Worm (Caenorhabditis elegans) whole organism, young adult: ENCODE results near the gene cct-7.

Experiments
- B0261.1 ChIP-seq: sonication (generic microtip); optimal IDR thresholded peaks from 2 replicates; lab custom pipeline; 2016; ENCODE audit warnings: mild to moderate bottlenecking, missing genetic modification characterization, moderate library complexity, missing compliant biosample characterization
- D2030.7 ChIP-seq: fragments of 200-800 bp; sonication (Bioruptor generic); IDR thresholded peaks from 2 replicates; pipeline ENCODE4 v1.3.6; 2022; ENCODE audit warnings: missing genetic modification reagents, missing genetic modification characterization, missing compliant biosample characterization
- F33H1.4 ChIP-seq: fragments of 200-800 bp; sonication (Bioruptor generic); IDR thresholded peaks from 2 replicates; pipeline ENCODE4 v1.3.6; 2022; ENCODE audit warnings: missing genetic modification reagents, missing genetic modification characterization, missing compliant biosample characterization
- F49E8.2 ChIP-seq: sonication (generic microtip); optimal IDR thresholded peaks from 3 replicates; lab custom pipeline; 2017; ENCODE audit warnings: missing genetic modification characterization, mild to moderate bottlenecking, missing compliant biosample characterization, antibody characterized with exemption, moderate library complexity; ENCODE audit not compliant: insufficient read depth
- F57A8.1 ChIP-seq: fragments of 200-800 bp; sonication (Bioruptor generic); optimal IDR thresholded peaks from 2 replicates; lab custom pipeline; 2018; ENCODE audit warnings: mild to moderate bottlenecking, missing genetic modification characterization, moderate library complexity, missing compliant biosample characterization
- K12H6.12 ChIP-seq: fragments of 200-800 bp; sonication (Bioruptor generic); optimal IDR thresholded peaks from 2 replicates; lab custom pipeline; 2018; ENCODE audit warnings: mild to moderate bottlenecking, missing genetic modification characterization, missing compliant biosample characterization
- T26A5.8 ChIP-seq: sonication (generic microtip); optimal IDR thresholded peaks from 2 replicates; lab custom pipeline; 2016; ENCODE audit warnings: missing genetic modification characterization, missing compliant biosample characterization
- Y53G8AR.9 ChIP-seq: fragments of 200-800 bp; sonication (Bioruptor generic); conservative IDR thresholded peaks from 2 replicates; pipeline ENCODE4 v1.3.6; 2022; ENCODE audit warnings: missing genetic modification reagents, missing genetic modification characterization, missing compliant biosample characterization
- Y56A3A.18 ChIP-seq: fragments of 200-800 bp; sonication (Bioruptor generic); IDR thresholded peaks from 2 replicates; pipeline ENCODE4 v1.3.6; 2022; ENCODE audit warnings: missing genetic modification reagents, missing genetic modification characterization, missing compliant biosample characterization
- Y79H2A.3 ChIP-seq: fragments of 200-800 bp; sonication (Bioruptor generic); conservative IDR thresholded peaks from 2 replicates; pipeline ENCODE4 v1.3.6; 2022; ENCODE audit warnings: missing genetic modification reagents, missing genetic modification characterization, missing compliant biosample characterization
- ZK185.1 ChIP-seq: sonication (generic microtip); optimal IDR thresholded peaks from 2 replicates; lab custom pipeline; 2016; ENCODE audit warnings: mild to moderate bottlenecking, missing genetic modification characterization, missing compliant biosample characterization; ENCODE audit not compliant: poor library complexity, severe bottlenecking
- ama-1 ChIP-seq, 3 experiments: fragments of 150-350 bp in 1 of 3; sonication (generic microtip) in 2 of 3; optimal IDR thresholded peaks; 2 replicates each; lab custom pipeline; 2014 to 2018; ENCODE audit warnings: missing biosample characterization in 2 of 3, missing genetic modification characterization in 2 of 3, missing genetic modification reagents in 2 of 3
- aptf-2 ChIP-seq: fragments of 200-800 bp; sonication (Bioruptor generic); conservative IDR thresholded peaks from 2 replicates; pipeline ENCODE4 v1.3.6; 2022; ENCODE audit warnings: missing genetic modification reagents, missing genetic modification characterization, missing compliant biosample characterization
- aptf-3 ChIP-seq: fragments of 200-800 bp; sonication (Bioruptor generic); IDR thresholded peaks from 2 replicates; pipeline ENCODE4 v1.3.6; 2022; ENCODE audit warnings: missing genetic modification characterization, missing compliant biosample characterization
- athp-1 ChIP-seq: sonication (generic microtip); optimal IDR thresholded peaks from 2 replicates; lab custom pipeline; 2017; ENCODE audit warnings: mild to moderate bottlenecking, missing genetic modification characterization, missing compliant biosample characterization
- attf-6 ChIP-seq: fragments of 200-800 bp; sonication (Bioruptor generic); IDR thresholded peaks from 2 replicates; pipeline ENCODE4 v1.3.6; 2022; ENCODE audit warnings: missing genetic modification reagents, missing genetic modification characterization, missing compliant biosample characterization
- bed-2 ChIP-seq: fragments of 200-800 bp; sonication (Bioruptor generic); IDR thresholded peaks from 2 replicates; pipeline ENCODE4 v1.3.6; 2022; ENCODE audit warnings: missing genetic modification reagents, missing genetic modification characterization, missing compliant biosample characterization
- ccch-3 ChIP-seq: fragments of 200-800 bp; sonication (Bioruptor generic); optimal IDR thresholded peaks from 2 replicates; lab custom pipeline; 2018; ENCODE audit warnings: mild to moderate bottlenecking, missing genetic modification characterization, missing compliant biosample characterization
- ceh-27 ChIP-seq: fragments of 200-800 bp; sonication (Bioruptor generic); optimal IDR thresholded peaks from 2 replicates; lab custom pipeline; 2018; ENCODE audit warnings: mild to moderate bottlenecking, missing genetic modification characterization, moderate library complexity, missing compliant biosample characterization
- ceh-91 ChIP-seq: fragments of 200-800 bp; sonication (Bioruptor generic); IDR thresholded peaks from 2 replicates; pipeline ENCODE4 v1.3.6; 2022; ENCODE audit warnings: missing genetic modification reagents, missing genetic modification characterization, missing compliant biosample characterization
- dox-1 ChIP-seq: fragments of 200-800 bp; sonication (Bioruptor generic); IDR thresholded peaks from 2 replicates; pipeline ENCODE4 v1.3.6; 2022; ENCODE audit warnings: missing genetic modification reagents, missing genetic modification characterization, missing compliant biosample characterization
- efl-1 ChIP-seq: fragments of 150-350 bp; optimal IDR thresholded peaks from 2 replicates; lab custom pipeline; 2014; ENCODE audit warnings: missing biosample characterization, missing genetic modification reagents, missing genetic modification characterization
- egl-18 ChIP-seq: fragments of 200-800 bp; sonication (Bioruptor generic); IDR thresholded peaks from 2 replicates; pipeline ENCODE4 v1.3.6; 2022; ENCODE audit warnings: missing genetic modification reagents, missing genetic modification characterization, missing compliant biosample characterization
- egrh-3 ChIP-seq: fragments of 200-800 bp; sonication (Bioruptor generic); IDR thresholded peaks from 2 replicates; pipeline ENCODE4 v1.3.6; 2022; ENCODE audit warnings: missing genetic modification reagents, missing genetic modification characterization, missing compliant biosample characterization
- fkh-3 ChIP-seq: sonication (generic microtip); optimal IDR thresholded peaks from 2 replicates; lab custom pipeline; 2016; ENCODE audit warnings: mild to moderate bottlenecking, missing genetic modification characterization, missing compliant biosample characterization
- him-1 ChIP-seq: sonication (generic microtip); optimal IDR thresholded peaks from 2 replicates; lab custom pipeline; 2016; ENCODE audit warnings: missing genotype, missing genetic modification reagents, missing genetic modification characterization, missing compliant biosample characterization
- hmg-1.2 ChIP-seq: fragments of 200-800 bp; sonication (Bioruptor generic); IDR thresholded peaks from 2 replicates; pipeline ENCODE4 v1.3.6; 2022; ENCODE audit warnings: missing genetic modification reagents, missing genetic modification characterization, missing compliant biosample characterization
- hmg-20 ChIP-seq: fragments of 200-800 bp; sonication (Bioruptor generic); IDR thresholded peaks from 2 replicates; pipeline ENCODE4 v1.3.6; 2022; ENCODE audit warnings: missing genetic modification reagents, missing genetic modification characterization, missing compliant biosample characterization
- lag-1 ChIP-seq: fragments of 200-800 bp; sonication (Bioruptor generic); IDR thresholded peaks from 2 replicates; pipeline ENCODE4 v1.3.6; 2022; ENCODE audit warnings: missing genetic modification reagents, missing genetic modification characterization, missing compliant biosample characterization
- lin-26 ChIP-seq: fragments of 200-800 bp; sonication (Bioruptor generic); IDR thresholded peaks from 2 replicates; pipeline ENCODE4 v1.3.6; 2022; ENCODE audit warnings: missing genetic modification reagents, missing genetic modification characterization, missing compliant biosample characterization
- lin-35 ChIP-seq, 3 experiments: fragments of 150-350 bp in 2 of 3; sonication (generic microtip) in 1 of 3; optimal IDR thresholded peaks; 2 replicates each; lab custom pipeline; 2014 to 2018; ENCODE audit warnings: missing biosample characterization in 3 of 3, missing genetic modification characterization in 3 of 3, missing genetic modification reagents in 3 of 3
- lsy-27 ChIP-seq: sonication (generic microtip); optimal IDR thresholded peaks from 2 replicates; lab custom pipeline; 2017; ENCODE audit warnings: missing genetic modification characterization, mild to moderate bottlenecking, missing compliant biosample characterization, antibody characterized with exemption, missing genotype, borderline replicate concordance; ENCODE audit not compliant: insufficient read depth
- madf-6 ChIP-seq: fragments of 200-800 bp; sonication (Bioruptor generic); IDR thresholded peaks from 2 replicates; pipeline ENCODE4 v1.3.6; 2022; ENCODE audit warnings: missing genetic modification reagents, missing genetic modification characterization, missing compliant biosample characterization
- nfya-1 ChIP-seq: sonication (generic microtip); optimal IDR thresholded peaks from 2 replicates; lab custom pipeline; 2017; ENCODE audit warnings: antibody characterized with exemption, missing compliant biosample characterization, missing genetic modification characterization, borderline replicate concordance; ENCODE audit not compliant: insufficient read depth
- nhr-179 ChIP-seq: sonication (generic microtip); optimal IDR thresholded peaks from 2 replicates; lab custom pipeline; 2016; ENCODE audit warnings: mild to moderate bottlenecking, missing genetic modification characterization, missing compliant biosample characterization
- nhr-90 ChIP-seq: sonication (generic microtip); optimal IDR thresholded peaks from 2 replicates; lab custom pipeline; 2016; ENCODE audit warnings: missing genotype, mild to moderate bottlenecking, missing genetic modification characterization, missing compliant biosample characterization
- pha-4 ChIP-seq: fragments of 150-350 bp; sonication (generic microtip); optimal IDR thresholded peaks from 2 replicates; lab custom pipeline; 2014; ENCODE audit warnings: missing biosample characterization, missing genetic modification reagents, missing genetic modification characterization
- rcor-1 ChIP-seq: fragments of 200-800 bp; sonication (Bioruptor generic); IDR thresholded peaks from 2 replicates; pipeline ENCODE4 v1.3.6; 2022; ENCODE audit warnings: missing genetic modification reagents, missing genetic modification characterization, missing compliant biosample characterization
- snpc-3.4 ChIP-seq: sonication (generic microtip); optimal IDR thresholded peaks from 2 replicates; lab custom pipeline; 2017; ENCODE audit warnings: missing genetic modification characterization, mild to moderate bottlenecking, missing compliant biosample characterization, antibody characterized with exemption, moderate library complexity, missing genotype, missing genetic modification reagents
- somi-1 ChIP-seq: fragments of 200-800 bp; sonication (Bioruptor generic); optimal IDR thresholded peaks from 2 replicates; lab custom pipeline; 2018; ENCODE audit warnings: mild to moderate bottlenecking, missing genetic modification characterization, missing compliant biosample characterization
- sptf-2 ChIP-seq: fragments of 200-800 bp; sonication (Bioruptor generic); optimal IDR thresholded peaks from 2 replicates; lab custom pipeline; 2018; ENCODE audit warnings: mild to moderate bottlenecking, missing genetic modification characterization, missing compliant biosample characterization
- tlf-1 ChIP-seq: fragments of 200-800 bp; sonication (Bioruptor generic); optimal IDR thresholded peaks from 2 replicates; lab custom pipeline; 2018; ENCODE audit warnings: mild to moderate bottlenecking, missing genetic modification characterization, missing compliant biosample characterization
- unc-130 ChIP-seq: sonication (generic microtip); optimal IDR thresholded peaks from 2 replicates; lab custom pipeline; 2016; ENCODE audit warnings: missing genetic modification reagents, missing genetic modification characterization, missing compliant biosample characterization
- ztf-18 ChIP-seq: sonication (generic microtip); optimal IDR thresholded peaks from 2 replicates; lab custom pipeline; 2016; ENCODE audit warnings: missing genotype, mild to moderate bottlenecking, missing genetic modification characterization, missing compliant biosample characterization
- ztf-25 ChIP-seq: fragments of 200-800 bp; sonication (Bioruptor generic); IDR thresholded peaks from 2 replicates; pipeline ENCODE4 v1.3.6; 2022; ENCODE audit warnings: missing genetic modification reagents, missing genetic modification characterization, missing compliant biosample characterization
- ztf-6 ChIP-seq: fragments of 200-800 bp; sonication (Bioruptor generic); IDR thresholded peaks from 2 replicates; pipeline ENCODE4 v1.3.6; 2022; ENCODE audit warnings: missing genetic modification reagents, missing genetic modification characterization, missing compliant biosample characterization

The cct-7 gene

ce11 chrV:1911102-1911501 is 39.1 kb downstream of the cct-7 start, which contains the start of gene Y32G9A.3:
TSS of gene Y32G9A.3 (plus strand) at chrV:1911402.
- no peak for TF ChIP-seq nhr-179 (tag; lab: Kevin White, UChicago)
- no peak for TF ChIP-seq snpc-3.4 (tag; lab: Kevin White, UChicago)
- TF ChIP-seq ZK185.1 (tag; lab: Kevin White, UChicago) = no peak
- no peak for TF ChIP-seq pha-4 (tag; lab: Kevin White, UChicago)
- TF ChIP-seq F33H1.4 = no peak
- TF ChIP-seq rcor-1 (GFP tag; lab: Robert Waterston, UW) = no peak
- TF ChIP-seq Y79H2A.3 (GFP tag; lab: Robert Waterston, UW) = no peak
- TF ChIP-seq egl-18 = no peak
- TF ChIP-seq F57A8.1 (GFP tag; lab: Kevin White, UChicago) = no peak

ce11 chrV:1918030-1918559 is 46.0 kb downstream of the cct-7 start, which contains the start of gene Y32G9A.2:
TSS of gene Y32G9A.2 (plus strand) at chrV:1918509.
- TF ChIP-seq sptf-2 (GFP tag; lab: Kevin White, UChicago) (no peak), hmg-20 (GFP tag; lab: Robert Waterston, UW) (no peak), attf-6 (GFP tag; lab: Robert Waterston, UW) (no peak), K12H6.12 (tag; lab: Kevin White, UChicago) (no peak), efl-1 (peak; percentile 32), D2030.7 (GFP tag; lab: Robert Waterston, UW) (peak; percentile 26; the same call in 1 of the 2 replicates), fkh-3 (tag; lab: Kevin White, UChicago) (no peak), nfya-1 (tag; lab: Kevin White, UChicago) (no peak), him-1 (tag; lab: Kevin White, UChicago) (peak; percentile 50), bed-2 (GFP tag; lab: Robert Waterston, UW) (no peak), T26A5.8 (tag; lab: Kevin White, UChicago) (no peak), ama-1 (optimal IDR thresholded peaks at IDR 0.05; lab: Kevin White, UChicago) (no peak), ama-1 (GFP tag; optimal IDR thresholded peaks at IDR 0.05; lab: Kevin White, UChicago) (no peak), dox-1 (peak; percentile 67), Y53G8AR.9 (GFP tag; lab: Robert Waterston, UW) (no peak), lag-1 (GFP tag; lab: Robert Waterston, UW) (no peak), lin-26 (GFP tag; lab: Robert Waterston, UW) (no peak), egrh-3 (GFP tag; lab: Robert Waterston, UW) (no peak), tlf-1 (no peak), rcor-1 (GFP tag; lab: Robert Waterston, UW) (no peak), aptf-3 (no peak), unc-130 (GFP tag; lab: Kevin White, UChicago) (no peak), B0261.1 (no peak), somi-1 (GFP tag; lab: Kevin White, UChicago) (no peak), ztf-25 (GFP tag; lab: Robert Waterston, UW) (no peak), snpc-3.4 (tag; lab: Kevin White, UChicago) (no peak), lin-35 (GFP tag; optimal IDR thresholded peaks at IDR 0.05; lab: Kevin White, UChicago) (no peak), pha-4 (tag; lab: Kevin White, UChicago) (no peak), nhr-90 (tag; lab: Kevin White, UChicago) (no peak), ztf-6 (GFP tag; lab: Robert Waterston, UW) (no peak), aptf-2 (GFP tag; lab: Robert Waterston, UW) (no peak), Y56A3A.18 (GFP tag; lab: Robert Waterston, UW) (no peak), athp-1 (tag; lab: Kevin White, UChicago) (peak; percentile 99), ccch-3 (GFP tag; lab: Kevin White, UChicago) (no peak), hmg-1.2 (GFP tag; lab: Robert Waterston, UW) (no peak; the same call in 1 of the 2 replicates), F49E8.2 (tag; lab: Kevin White, UChicago) (no peak), ztf-18 (tag; lab: Kevin White, UChicago) (peak; percentile 23), lsy-27 (tag; lab: Kevin White, UChicago) (no peak), ceh-27 (GFP tag; lab: Kevin White, UChicago) (no peak), ceh-91 (GFP tag; lab: Robert Waterston, UW) (peak; percentile 46; the same call in 1 of the 2 replicates), madf-6 (peak; percentile 70)
